Fruit fly (Drosophila melanogaster) whole organism, embryonic: ENCODE measurements around the gene Ufd4.

ENCODE experiments used
- CG10431 ChIP-seq: fragments of 200-800 bp; sonication (Bioruptor generic); optimal IDR thresholded peaks from 3 replicates; lab custom pipeline; 2018; ENCODE audit warnings: missing biosample characterization, mild to moderate bottlenecking, missing genetic modification characterization
- CG16813 ChIP-seq: fragments of 200-800 bp; sonication (Bioruptor generic); IDR thresholded peaks from 3 replicates; pipeline ENCODE4 v1.3.6; 2022; ENCODE audit warnings: missing biosample characterization, missing genetic modification characterization; ENCODE audit not compliant: partially characterized antibody
- CG2875 ChIP-seq: fragments of 200-800 bp; sonication (Bioruptor generic); optimal IDR thresholded peaks from 2 replicates; lab custom pipeline; 2017; ENCODE audit warnings: missing biosample characterization, mild to moderate bottlenecking, missing genetic modification characterization, missing genetic modification reagents
- CG7963 ChIP-seq: fragments of 200-800 bp; sonication (Bioruptor generic); IDR thresholded peaks from 3 replicates; pipeline ENCODE4 v1.3.6; 2022; ENCODE audit warnings: missing biosample characterization, missing genetic modification characterization; ENCODE audit not compliant: partially characterized antibody
- NFAT ChIP-seq: fragments of 200-800 bp; sonication (Bioruptor generic); IDR thresholded peaks from 2 replicates; pipeline ENCODE4 v1.3.6; 2022; ENCODE audit warnings: missing biosample characterization, missing genetic modification characterization
- phol ChIP-seq: fragments of 200-800 bp; sonication (Bioruptor generic); optimal IDR thresholded peaks from 3 replicates; lab custom pipeline; 2018; ENCODE audit warnings: missing biosample characterization, mild to moderate bottlenecking, missing genetic modification characterization, moderate library complexity
- sima ChIP-seq: fragments of 200-800 bp; sonication (Bioruptor generic); optimal IDR thresholded peaks from 2 replicates; lab custom pipeline; 2016; ENCODE audit warnings: missing biosample characterization, missing genetic modification characterization

dm6 chr2L:10291276-10291675 is 889 bp downstream of the Ufd4 start:
- TF ChIP-seq NFAT (GFP tag; lab: Robert Waterston, UW) (no peak), CG7963 (GFP tag; lab: Robert Waterston, UW) (no peak), CG2875 (GFP tag; lab: Kevin White, UChicago) (no peak), phol (tag; lab: Kevin White, UChicago) (no peak), CG10431 (GFP tag; lab: Kevin White, UChicago) (no peak), sima (no peak), CG16813 (GFP tag; lab: Robert Waterston, UW) (no peak)
